Fruit fly (Drosophila melanogaster) whole organism, wandering third instar larva: Measurements from ENCODE around the gene Cpr5C.

Experiments used
- Abd-B ChIP-seq: fragments of >200 bp; optimal IDR thresholded peaks from 2 replicates; lab custom pipeline; 2017; ENCODE audit warnings: missing biosample characterization, missing genetic modification characterization
- CG32264 ChIP-seq: fragments of 200-800 bp; sonication (Bioruptor generic); optimal IDR thresholded peaks from 2 replicates; lab custom pipeline; 2016; ENCODE audit warnings: missing biosample characterization, missing genetic modification characterization
- CG9705 ChIP-seq: fragments of 200-800 bp; sonication (Bioruptor generic); optimal IDR thresholded peaks from 2 replicates; lab custom pipeline; 2018; ENCODE audit warnings: missing biosample characterization, mild to moderate bottlenecking, missing genetic modification characterization
- CrebA ChIP-seq: fragments of 200-800 bp; sonication (Bioruptor generic); optimal IDR thresholded peaks from 2 replicates; lab custom pipeline; 2016; ENCODE audit warnings: missing biosample characterization, mild to moderate bottlenecking, missing genetic modification characterization, borderline replicate concordance
- Dfd ChIP-seq: fragments of >200 bp; optimal IDR thresholded peaks from 2 replicates; lab custom pipeline; 2017; ENCODE audit warnings: missing biosample characterization, missing genetic modification characterization
- Dif ChIP-seq: fragments of 200-275, 200-300 bp; sonication (Bioruptor generic); optimal IDR thresholded peaks from 2 replicates; lab custom pipeline; 2018; ENCODE audit warnings: missing biosample characterization, missing genetic modification characterization; ENCODE audit not compliant: partially characterized antibody
- GATAd ChIP-seq: sonication (Bioruptor generic); optimal IDR thresholded peaks from 2 replicates; lab custom pipeline; 2016; ENCODE audit warnings: missing biosample characterization, missing genetic modification characterization
- HLH106 ChIP-seq: fragments of 200-800 bp; optimal IDR thresholded peaks from 3 replicates; lab custom pipeline; 2019; ENCODE audit warnings: missing biosample characterization, mild to moderate bottlenecking, missing genetic modification characterization, moderate library complexity
- Hnf4 ChIP-seq: fragments of 200-800 bp; sonication (Bioruptor generic); optimal IDR thresholded peaks from 2 replicates; lab custom pipeline; 2016; ENCODE audit warnings: missing biosample characterization, mild to moderate bottlenecking, missing genetic modification characterization
- Hr78 ChIP-seq: fragments of >200 bp; optimal IDR thresholded peaks from 2 replicates; lab custom pipeline; 2017; ENCODE audit warnings: missing biosample characterization, missing genetic modification characterization
- Hr83 ChIP-seq: fragments of 200-300 bp; sonication (Bioruptor generic); optimal IDR thresholded peaks from 2 replicates; lab custom pipeline; 2016; ENCODE audit warnings: missing biosample characterization, mild to moderate bottlenecking, missing genetic modification characterization, moderate library complexity; ENCODE audit not compliant: poor library complexity, severe bottlenecking
- Jra ChIP-seq: sonication (Bioruptor generic); optimal IDR thresholded peaks from 2 replicates; lab custom pipeline; 2016; ENCODE audit warnings: missing biosample characterization, missing genetic modification characterization
- Mio ChIP-seq: sonication (Bioruptor generic); optimal IDR thresholded peaks from 2 replicates; lab custom pipeline; 2016; ENCODE audit warnings: missing biosample characterization, missing genetic modification characterization
- Myc ChIP-seq: fragments of >200 bp; optimal IDR thresholded peaks from 2 replicates; lab custom pipeline; 2017
- N ChIP-seq: fragments of >200 bp; optimal IDR thresholded peaks from 2 replicates; lab custom pipeline; 2018; ENCODE audit warnings: missing biosample characterization, missing external identifiers, missing genetic modification characterization
- OdsH ChIP-seq: fragments of 200-800 bp; sonication (Bioruptor generic); optimal IDR thresholded peaks from 2 replicates; lab custom pipeline; 2016; ENCODE audit warnings: missing biosample characterization, mild to moderate bottlenecking, missing genetic modification characterization
- Rel ChIP-seq, 2 experiments: fragments of 200-800 bp; sonication (Bioruptor generic) in 1 of 2; optimal IDR thresholded peaks; 2 replicates in 1 of 2; 3 replicates in 1 of 2; lab custom pipeline; 2016 to 2019; ENCODE audit warnings: mild to moderate bottlenecking in 2 of 2, missing biosample characterization in 2 of 2, missing genetic modification characterization in 2 of 2, moderate library complexity in 1 of 2
- Sp1 ChIP-seq: fragments of 200-800 bp; sonication (Bioruptor generic); optimal IDR thresholded peaks from 3 replicates; lab custom pipeline; 2019; ENCODE audit warnings: missing biosample characterization, mild to moderate bottlenecking, missing genetic modification characterization, moderate library complexity
- Vsx2 ChIP-seq: fragments of 200-300, 225-300 bp; sonication (Bioruptor generic); optimal IDR thresholded peaks from 2 replicates; lab custom pipeline; 2018; ENCODE audit warnings: missing biosample characterization, missing genetic modification characterization; ENCODE audit not compliant: partially characterized antibody
- br ChIP-seq: fragments of 200-800 bp; sonication (Bioruptor generic); optimal IDR thresholded peaks from 2 replicates; lab custom pipeline; 2016; ENCODE audit warnings: missing biosample characterization, missing genetic modification characterization
- brk ChIP-seq: fragments of 200-800 bp; sonication (Bioruptor generic); optimal IDR thresholded peaks from 2 replicates; lab custom pipeline; 2016; ENCODE audit warnings: missing biosample characterization, mild to moderate bottlenecking, missing genetic modification characterization
- dl ChIP-seq, 2 experiments: fragments of 175-275, 200-275 bp in 1 of 2; fragments of 200-275 bp in 1 of 2; sonication (Bioruptor generic); optimal IDR thresholded peaks; lab custom pipeline; 2018; ENCODE audit warnings: mild to moderate bottlenecking in 2 of 2, missing biosample characterization in 2 of 2, missing genetic modification characterization in 2 of 2, moderate library complexity in 2 of 2; ENCODE audit not compliant: partially characterized antibody in 2 of 2, insufficient read depth in 1 of 2
- dmrt93B ChIP-seq: fragments of 200-800 bp; sonication (Bioruptor generic); optimal IDR thresholded peaks from 2 replicates; lab custom pipeline; 2018; ENCODE audit warnings: missing biosample characterization, mild to moderate bottlenecking, missing genetic modification characterization
- dsf ChIP-seq: sonication (Bioruptor generic); optimal IDR thresholded peaks from 2 replicates; lab custom pipeline; 2016; ENCODE audit warnings: missing biosample characterization, missing genetic modification characterization, borderline replicate concordance
- ey ChIP-seq: fragments of 200-800 bp; sonication (Bioruptor generic); optimal IDR thresholded peaks from 2 replicates; lab custom pipeline; 2016; ENCODE audit warnings: missing biosample characterization, missing genetic modification characterization
- foxo ChIP-seq, 2 experiments: fragments of 200-800 bp; sonication (Bioruptor generic); optimal IDR thresholded peaks; 2 replicates in 1 of 2; 3 replicates in 1 of 2; lab custom pipeline; 2016 to 2017; ENCODE audit warnings: missing biosample characterization in 2 of 2, missing genetic modification characterization in 2 of 2
- fru ChIP-seq: fragments of 200-800 bp; sonication (Bioruptor generic); optimal IDR thresholded peaks from 3 replicates; lab custom pipeline; 2016; ENCODE audit warnings: missing biosample characterization, mild to moderate bottlenecking, missing genetic modification characterization
- h ChIP-seq: fragments of 200-800 bp; sonication (Bioruptor generic); optimal IDR thresholded peaks from 3 replicates; lab custom pipeline; 2016; ENCODE audit warnings: missing biosample characterization, mild to moderate bottlenecking, missing genetic modification characterization
- jim ChIP-seq: fragments of 175-275, 200-325 bp; sonication (Bioruptor generic); optimal IDR thresholded peaks from 2 replicates; lab custom pipeline; 2016; ENCODE audit warnings: missing biosample characterization, mild to moderate bottlenecking, missing genetic modification characterization
- lola ChIP-seq: fragments of >200 bp; optimal IDR thresholded peaks from 2 replicates; lab custom pipeline; 2017; ENCODE audit warnings: missing biosample characterization, missing genetic modification characterization
- pan ChIP-seq: fragments of >200 bp; optimal IDR thresholded peaks from 2 replicates; lab custom pipeline; 2017
- psq ChIP-seq: fragments of 200-800 bp; sonication (Bioruptor generic); optimal IDR thresholded peaks from 3 replicates; lab custom pipeline; 2017; ENCODE audit warnings: missing biosample characterization, mild to moderate bottlenecking, missing genetic modification characterization, moderate library complexity
- rgr ChIP-seq: fragments of 200-800 bp; sonication (Bioruptor generic); optimal IDR thresholded peaks from 3 replicates; lab custom pipeline; 2016; ENCODE audit warnings: missing biosample characterization, mild to moderate bottlenecking, missing genetic modification characterization
- sage ChIP-seq: fragments of 200-800 bp; sonication (Bioruptor generic); optimal IDR thresholded peaks from 2 replicates; lab custom pipeline; 2016; ENCODE audit warnings: missing biosample characterization, mild to moderate bottlenecking, missing genetic modification characterization
- sv ChIP-seq: fragments of 200-800 bp; sonication (Bioruptor generic); optimal IDR thresholded peaks from 3 replicates; lab custom pipeline; 2016; ENCODE audit warnings: missing biosample characterization, missing genetic modification characterization
- tai ChIP-seq: sonication (Bioruptor generic); optimal IDR thresholded peaks from 2 replicates; lab custom pipeline; 2016; ENCODE audit warnings: missing biosample characterization, missing genetic modification characterization
- usp ChIP-seq: fragments of >200 bp; optimal IDR thresholded peaks from 2 replicates; lab custom pipeline; 2017; ENCODE audit warnings: missing biosample characterization, missing genetic modification characterization
- woc ChIP-seq: sonication (Bioruptor generic); optimal IDR thresholded peaks from 2 replicates; lab custom pipeline; 2016; ENCODE audit warnings: missing biosample characterization, mild to moderate bottlenecking, missing genetic modification characterization

Gene Cpr5C

dm6 chrX:5804377-5804776 is at the start of gene Cpr5C:
Gene Cpr5C, plus strand, starts transcription at chrX:5804677.
- no peak for TF ChIP-seq rgr (GFP tag; lab: Kevin White, UChicago)
- no peak for TF ChIP-seq CG9705 (GFP tag; lab: Kevin White, UChicago)
- no peak for TF ChIP-seq br (GFP tag; lab: Kevin White, UChicago)
- no peak for TF ChIP-seq fru (GFP tag; lab: Kevin White, UChicago)
- TF ChIP-seq usp (GFP tag; lab: Kevin White, UChicago), result no peak
- TF ChIP-seq pan (lab: Kevin White, UChicago), result no peak
- no peak for TF ChIP-seq woc (GFP tag; lab: Kevin White, UChicago)
- no peak for TF ChIP-seq sv
- TF ChIP-seq HLH106 (tag; lab: Kevin White, UChicago), result no peak
- no peak for TF ChIP-seq GATAd
- TF ChIP-seq Jra (GFP tag; lab: Kevin White, UChicago), result no peak
- TF ChIP-seq lola, result no peak
- no peak for TF ChIP-seq foxo (GFP tag; optimal IDR thresholded peaks at IDR 0.05; lab: Kevin White, UChicago)
- no peak for TF ChIP-seq Hr83
- TF ChIP-seq Myc, result no peak
- TF ChIP-seq h (GFP tag; lab: Kevin White, UChicago), result no peak
- no peak for TF ChIP-seq Sp1 (GFP tag; lab: Kevin White, UChicago)
- TF ChIP-seq dl (GFP tag; optimal IDR thresholded peaks at IDR 0.05; lab: Kevin White, UChicago; ENCODE audit: insufficient read depth in 1 of 2, partially characterized antibody in 2 of 2), result no peak

dm6 chrX:5754837-5755828 is 49.3 kb upstream of the Cpr5C start, which contains the start of the genes lin-52 and CG15771:
Gene lin-52, minus strand, starts transcription at chrX:5754958.
Gene CG15771, plus strand, starts transcription at chrX:5755574.
- peak; percentile 37 for TF ChIP-seq dsf (GFP tag; lab: Kevin White, UChicago)
- peak; percentile 31 for TF ChIP-seq Mio
- peak; percentile 91 for TF ChIP-seq br (GFP tag; lab: Kevin White, UChicago)
- peak; percentile 48 for TF ChIP-seq Myc
- peak; percentile 59 for TF ChIP-seq CG32264
- peak; percentile 96 for TF ChIP-seq dmrt93B (GFP tag; lab: Kevin White, UChicago)
- TF ChIP-seq Hr83, result peak; percentile 95
- TF ChIP-seq rgr (GFP tag; lab: Kevin White, UChicago), result peak; percentile 93
- peak; percentile 80 for TF ChIP-seq Dif (GFP tag; lab: Kevin White, UChicago)
- TF ChIP-seq HLH106 (tag; lab: Kevin White, UChicago), result peak; percentile 97
- peak; percentile 92 for TF ChIP-seq woc (GFP tag; lab: Kevin White, UChicago)
- peak in 1 of 2 experiments; percentile 96 for TF ChIP-seq foxo (GFP tag; optimal IDR thresholded peaks at IDR 0.05; lab: Kevin White, UChicago)
- peak; percentile 91 for TF ChIP-seq jim
- TF ChIP-seq Jra (GFP tag; lab: Kevin White, UChicago), result peak; percentile 81
- TF ChIP-seq Dfd (GFP tag; lab: Kevin White, UChicago), result no peak
- no peak for TF ChIP-seq pan (lab: Kevin White, UChicago)
- peak; percentile 77 for TF ChIP-seq Hnf4 (GFP tag; lab: Kevin White, UChicago)
- no peak for TF ChIP-seq tai (GFP tag; lab: Kevin White, UChicago)
- TF ChIP-seq brk, result peak; percentile 87
- TF ChIP-seq usp (GFP tag; lab: Kevin White, UChicago), result no peak
- peak; percentile 58 for TF ChIP-seq GATAd
- TF ChIP-seq Hr78 (GFP tag; lab: Kevin White, UChicago), result no peak
- peak; percentile 93 for TF ChIP-seq ey (GFP tag; lab: Kevin White, UChicago)
- TF ChIP-seq fru (GFP tag; lab: Kevin White, UChicago), result peak; percentile 99
- peak; percentile 60 to 68 for TF ChIP-seq dl (GFP tag; optimal IDR thresholded peaks at IDR 0.05; lab: Kevin White, UChicago; ENCODE audit: insufficient read depth in 1 of 2, partially characterized antibody in 2 of 2)
- TF ChIP-seq Sp1 (GFP tag; lab: Kevin White, UChicago), result peak; percentile 97
- peak; percentile 99 for TF ChIP-seq h (GFP tag; lab: Kevin White, UChicago)
- TF ChIP-seq Abd-B (GFP tag; lab: Kevin White, UChicago), result no peak
- peak; percentile 95 for TF ChIP-seq Rel (GFP tag; optimal IDR thresholded peaks at IDR 0.05; lab: Kevin White, UChicago)
- peak; percentile 85 for TF ChIP-seq Rel (tag; optimal IDR thresholded peaks at IDR 0.05; lab: Kevin White, UChicago)
- TF ChIP-seq N (GFP tag; lab: Kevin White, UChicago), result no peak
- TF ChIP-seq sv, result peak; percentile 89
- TF ChIP-seq psq (GFP tag; lab: Kevin White, UChicago), result peak; percentile 96
- TF ChIP-seq OdsH (GFP tag; lab: Kevin White, UChicago), result peak; percentile 93
- no peak for TF ChIP-seq Vsx2 (GFP tag; lab: Kevin White, UChicago)
- no peak for TF ChIP-seq lola
- peak; percentile 90 for TF ChIP-seq sage (GFP tag; lab: Kevin White, UChicago)
- TF ChIP-seq CG9705 (GFP tag; lab: Kevin White, UChicago), result peak; percentile 95
- TF ChIP-seq CrebA (GFP tag; lab: Kevin White, UChicago), result no peak
